Fruit fly (Drosophila melanogaster): ENCODE results near the gene Ddr.

Ddr gene

DNA sequence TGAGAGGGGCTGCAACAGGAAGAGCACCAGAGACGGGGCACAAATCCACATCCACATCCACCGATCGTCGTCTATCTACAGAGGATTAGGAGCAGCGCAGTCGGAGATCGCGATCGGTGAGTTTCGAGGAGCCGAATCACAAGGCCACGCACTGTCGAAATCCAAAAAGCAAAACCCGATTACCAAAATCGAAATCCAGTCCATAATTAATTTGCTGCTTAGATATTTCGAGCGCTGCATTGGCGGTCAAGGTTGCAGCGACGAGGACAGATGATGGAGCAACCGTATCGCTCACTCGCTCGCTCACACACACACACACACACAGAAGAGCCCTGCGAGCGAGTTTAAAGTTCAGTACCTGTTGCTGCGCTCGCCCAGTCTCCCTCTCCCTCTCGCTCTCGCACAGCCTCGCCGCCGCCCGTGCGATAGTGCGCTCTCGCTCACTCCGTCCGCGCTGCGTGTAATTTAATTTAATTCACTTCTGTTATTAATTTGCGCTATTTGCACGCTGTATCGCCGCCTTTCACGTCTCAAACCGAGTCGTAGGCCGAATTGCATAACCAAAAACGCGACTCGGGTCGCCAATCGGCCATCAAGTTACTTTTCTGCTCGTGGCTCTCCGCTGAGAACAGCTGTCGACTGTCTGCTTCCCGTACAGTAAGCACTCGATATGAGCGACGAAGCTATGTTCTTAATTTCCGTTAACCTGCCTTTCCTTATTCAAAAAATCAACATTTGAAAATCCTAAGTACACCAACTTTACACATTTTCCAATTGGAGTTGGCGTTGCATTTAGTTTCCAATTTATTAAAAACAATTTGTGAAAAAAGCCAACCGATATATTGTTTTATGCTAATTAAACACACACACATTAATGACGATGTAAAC, 86.3 kb downstream of the Ddr start:
- TF ChIP-seq ERR (GFP tag; optimal IDR thresholded peaks at IDR 0.05) (no peak), CG18476 (GFP tag; optimal IDR thresholded peaks at IDR 0.05) (peak; percentile 25), CG13287 (GFP tag; IDR thresholded peaks at IDR 0.05; ENCODE audit: partially characterized antibody) (no peak; the same call in 1 of the 2 replicates), pan (optimal IDR thresholded peaks at IDR 0.05) (no peak), pan (GFP tag; optimal IDR thresholded peaks at IDR 0.05 in 1 of 2, IDR thresholded peaks at IDR 0.05 in 1 of 2) (peak in 1 of 2 experiments; percentile 57), CG7786 (GFP tag; optimal IDR thresholded peaks at IDR 0.05) (peak; percentile 71), CG4854 (GFP tag; optimal IDR thresholded peaks at IDR 0.05) (no peak), btn (GFP tag; optimal IDR thresholded peaks at IDR 0.05) (no peak), CG4328 (GFP tag; optimal IDR thresholded peaks at IDR 0.05) (no peak), Sry-β (GFP tag; optimal IDR thresholded peaks at IDR 0.05) (no peak), Vsx1 (GFP tag; optimal IDR thresholded peaks at IDR 0.05) (no peak), al (GFP tag; IDR thresholded peaks at IDR 0.05) (peak; percentile 18; the same call in 1 of the 2 replicates), NC2α (GFP tag; optimal IDR thresholded peaks at IDR 0.05) (no peak), ftz-f1 (GFP tag; optimal IDR thresholded peaks at IDR 0.05) (peak; percentile 96), CG18262 (tag; optimal IDR thresholded peaks at IDR 0.05) (peak; percentile 0), vvl (GFP tag; IDR thresholded peaks at IDR 0.05) (peak; percentile 40), zfh2 (GFP tag; optimal IDR thresholded peaks at IDR 0.05) (peak; percentile 53), cad (GFP tag; optimal IDR thresholded peaks at IDR 0.05) (no peak), CkIIα-i1 (GFP tag; IDR thresholded peaks at IDR 0.05) (no peak), gcm (GFP tag; optimal IDR thresholded peaks at IDR 0.05) (no peak), CG12155 (GFP tag; optimal IDR thresholded peaks at IDR 0.05) (peak; percentile 63), CG12659 (GFP tag; optimal IDR thresholded peaks at IDR 0.05) (no peak), psq (GFP tag; optimal IDR thresholded peaks at IDR 0.05) (no peak), CG9932 (GFP tag; IDR thresholded peaks at IDR 0.05) (peak; percentile 37; the same call in 1 of the 2 replicates), CG11398 (GFP tag; optimal IDR thresholded peaks at IDR 0.05) (no peak), chif (GFP tag; optimal IDR thresholded peaks at IDR 0.05) (peak in 1 of 2 experiments; percentile 63), fd102C (GFP tag; optimal IDR thresholded peaks at IDR 0.05) (no peak), CG12942 (GFP tag; optimal IDR thresholded peaks at IDR 0.05) (no peak), CG13775 (GFP tag; optimal IDR thresholded peaks at IDR 0.05) (no peak), CG9609 (GFP tag; optimal IDR thresholded peaks at IDR 0.05) (peak; percentile 9), gem (tag; optimal IDR thresholded peaks at IDR 0.05) (peak; percentile 73), CG4730 (GFP tag; IDR thresholded peaks at IDR 0.05) (no peak), fru (optimal IDR thresholded peaks at IDR 0.05) (no peak), nerfin-2 (GFP tag; IDR thresholded peaks at IDR 0.05; ENCODE audit: partially characterized antibody) (no peak), CG7556 (GFP tag; optimal IDR thresholded peaks at IDR 0.05) (peak; percentile 22), kah (GFP tag; optimal IDR thresholded peaks at IDR 0.05) (peak; percentile 98), sd (tag; optimal IDR thresholded peaks at IDR 0.05) (no peak), mld (GFP tag; IDR thresholded peaks at IDR 0.05; ENCODE audit: partially characterized antibody) (peak; percentile 31; the same call in 1 of the 3 replicates), NC2β (GFP tag; optimal IDR thresholded peaks at IDR 0.05) (no peak), CG2678 (tag; optimal IDR thresholded peaks at IDR 0.05) (peak; percentile 51), CG7745 (tag; optimal IDR thresholded peaks at IDR 0.05) (peak; percentile 92), Oli (tag; optimal IDR thresholded peaks at IDR 0.05) (peak; percentile 31), Taf1 (GFP tag; IDR thresholded peaks at IDR 0.05) (no peak), eve (GFP tag; optimal IDR thresholded peaks at IDR 0.05) (no peak), CG10274 (GFP tag; optimal IDR thresholded peaks at IDR 0.05) (no peak), esg (GFP tag; conservative IDR thresholded peaks at IDR 0.05) (no peak), CG11456 (GFP tag; IDR thresholded peaks at IDR 0.05) (peak; percentile 34; the same call in 1 of the 3 replicates), ranshi (GFP tag; IDR thresholded peaks at IDR 0.05) (no peak), jing (GFP tag; optimal IDR thresholded peaks at IDR 0.05) (no peak)

Data from whole organism, embryonic.